Fruit fly (Drosophila melanogaster) whole organism, wandering third instar larva: ENCODE results near the gene CG12983.

Experiments used
- h ChIP-seq: fragments of 200-800 bp; sonication (Bioruptor generic); optimal IDR thresholded peaks from 3 replicates; lab custom pipeline; 2016; ENCODE audit warnings: missing biosample characterization, mild to moderate bottlenecking, missing genetic modification characterization
- lola ChIP-seq: fragments of >200 bp; optimal IDR thresholded peaks from 2 replicates; lab custom pipeline; 2017; ENCODE audit warnings: missing biosample characterization, missing genetic modification characterization
- psq ChIP-seq: fragments of 200-800 bp; sonication (Bioruptor generic); optimal IDR thresholded peaks from 3 replicates; lab custom pipeline; 2017; ENCODE audit warnings: missing biosample characterization, mild to moderate bottlenecking, missing genetic modification characterization, moderate library complexity

DNA sequence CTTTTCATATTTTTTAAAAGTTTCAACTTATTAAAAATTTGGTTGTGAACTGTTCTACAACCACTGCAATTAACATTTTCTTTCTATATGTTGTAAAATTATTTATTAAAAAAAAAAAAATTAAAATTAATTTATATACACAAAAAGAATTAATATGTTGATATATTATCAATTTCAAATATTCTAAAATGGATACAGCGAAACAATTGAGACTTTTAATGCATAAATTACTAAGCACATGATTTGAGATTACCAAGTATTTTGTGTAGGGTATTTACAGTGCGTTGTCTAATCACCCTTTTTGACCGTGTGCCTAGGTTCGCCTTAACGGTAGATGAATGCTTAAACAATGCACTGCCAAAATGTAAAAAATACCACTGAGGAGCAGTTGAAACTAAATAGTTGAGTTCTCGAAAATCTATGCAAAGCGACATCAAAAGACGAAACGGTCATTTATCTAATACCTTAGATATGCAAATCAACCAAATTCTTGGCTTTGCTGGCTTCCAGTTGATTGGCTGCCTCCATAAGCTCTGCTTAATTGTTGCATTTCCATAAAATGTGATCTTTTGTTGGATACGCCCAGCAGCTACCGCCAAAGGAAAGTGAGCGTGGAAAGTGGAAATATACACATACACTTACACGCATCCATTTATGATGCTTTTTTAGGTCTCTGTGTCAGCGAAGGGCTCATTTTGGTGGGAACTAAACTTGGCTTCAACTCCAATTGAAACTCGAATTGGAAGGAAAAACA, 10.6 kb upstream of the CG12983 start:
- TF ChIP-seq h (GFP tag; lab: Kevin White, UChicago) (no peak), psq (no peak), lola (GFP tag; lab: Kevin White, UChicago) (no peak)
